Worm (Caenorhabditis elegans): Measurements from ENCODE around the gene ZK1248.4.

DNA sequence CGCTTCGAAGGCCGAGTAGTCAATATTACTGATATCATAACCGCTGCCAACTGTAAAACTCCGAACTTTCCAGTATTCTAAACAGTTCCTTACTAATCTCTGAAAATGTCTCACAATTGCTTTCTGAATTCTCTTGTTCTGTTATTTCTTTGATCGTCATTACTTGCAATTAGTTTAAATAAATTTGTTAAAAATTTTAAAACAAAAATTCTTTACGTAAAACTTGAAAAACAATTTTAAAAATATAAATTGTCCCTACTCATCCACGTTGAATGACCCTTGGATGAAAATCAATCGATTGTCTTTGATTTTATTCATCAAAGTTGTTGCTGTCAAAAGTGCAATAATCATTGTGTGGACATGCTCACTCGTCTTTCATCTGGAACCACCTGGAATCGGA lies 24.2 kb upstream of the ZK1248.4 start, which contains the start of gene acdh-8:
- TF ChIP-seq pha-4 (tag; optimal IDR thresholded peaks at IDR 0.05) (no peak), ztf-16 (tag; optimal IDR thresholded peaks at IDR 0.05) (no peak), ceh-48 (tag; optimal IDR thresholded peaks at IDR 0.05) (no peak), ceh-24 (tag; optimal IDR thresholded peaks at IDR 0.05) (no peak), dve-1 (tag; optimal IDR thresholded peaks at IDR 0.05) (no peak), C38D4.7 (GFP tag; optimal IDR thresholded peaks at IDR 0.05) (no peak), ceh-6 (GFP tag; optimal IDR thresholded peaks at IDR 0.05) (no peak)

Measured in whole organism, late embryonic.